Fruit fly (Drosophila melanogaster) Kc167 (cell line): ENCODE measurements around the gene CG11756.

ENCODE experiments used
- Sin3A ChIP-seq: fragments of >200 bp; optimal IDR thresholded peaks from 2 replicates; lab custom pipeline; 2018; ENCODE audit warnings: missing external identifiers
- insv ChIP-seq: fragments of >200 bp; optimal IDR thresholded peaks from 3 replicates; lab custom pipeline; 2018; ENCODE audit warnings: missing external identifiers
- psq ChIP-seq: fragments of >200 bp; optimal IDR thresholded peaks from 2 replicates; lab custom pipeline; 2017; ENCODE audit warnings: missing external identifiers

DNA sequence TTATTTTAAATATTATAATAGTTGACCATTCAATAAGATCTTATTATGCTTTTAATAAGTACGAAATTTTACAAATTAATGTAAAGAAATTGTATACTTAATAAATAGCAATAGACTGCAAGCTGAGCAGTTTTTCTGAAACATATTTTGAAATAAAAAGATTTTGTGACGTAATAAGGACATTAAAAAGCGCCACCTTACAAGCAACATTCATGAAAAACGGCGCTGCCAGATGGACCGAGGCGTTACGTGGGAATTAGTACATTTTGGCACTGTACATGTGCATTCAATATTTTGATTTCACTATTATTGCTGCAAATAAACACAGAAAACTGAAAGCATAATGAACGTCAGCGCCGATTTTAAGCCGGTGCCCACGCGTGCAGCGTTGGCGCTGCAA lies 909 bp downstream of the CG11756 start, which contains the start of gene CG1738:
- no peak for TF ChIP-seq insv
- TF ChIP-seq Sin3A (lab: Kevin White, UChicago): no peak
- no peak for TF ChIP-seq psq (lab: Kevin White, UChicago)
